Worm (Caenorhabditis elegans) whole organism, L3 larva: Measurements from ENCODE around the gene Y62H9A.10.

ENCODE experiments used
- R02D3.7 ChIP-seq: fragments of 150-350 bp; optimal IDR thresholded peaks from 2 replicates; lab custom pipeline; 2014; ENCODE audit warnings: missing biosample characterization, missing genetic modification characterization
- ZK546.5 ChIP-seq: sonication (generic microtip); optimal IDR thresholded peaks from 2 replicates; lab custom pipeline; 2017; ENCODE audit warnings: missing biosample characterization, missing genetic modification characterization
- ama-1 ChIP-seq: fragments of 150-350 bp; optimal IDR thresholded peaks from 2 replicates; lab custom pipeline; 2018
- ceh-16 ChIP-seq: sonication (generic microtip); optimal IDR thresholded peaks from 2 replicates; lab custom pipeline; 2017; ENCODE audit warnings: missing biosample characterization, missing genetic modification characterization
- ceh-28 ChIP-seq: fragments of 150-350 bp; optimal IDR thresholded peaks from 2 replicates; lab custom pipeline; 2014; ENCODE audit warnings: missing biosample characterization, missing genetic modification reagents, missing genetic modification characterization
- ceh-82 ChIP-seq: fragments of 150-350 bp; optimal IDR thresholded peaks from 2 replicates; lab custom pipeline; 2014; ENCODE audit warnings: missing biosample characterization, missing genetic modification characterization
- ceh-9 ChIP-seq: sonication (generic microtip); optimal IDR thresholded peaks from 2 replicates; lab custom pipeline; 2018; ENCODE audit warnings: missing biosample characterization, missing genetic modification characterization
- egl-27 ChIP-seq: sonication (generic microtip); optimal IDR thresholded peaks from 4 replicates; lab custom pipeline; 2017; ENCODE audit warnings: missing biosample characterization, missing genetic modification reagents, missing genetic modification characterization
- egl-5 ChIP-seq: fragments of 150-350 bp; optimal IDR thresholded peaks from 2 replicates; lab custom pipeline; 2017; ENCODE audit warnings: missing biosample characterization, missing genetic modification reagents, missing genetic modification characterization, inconsistent platforms
- elt-1 ChIP-seq: fragments of 150-350 bp; optimal IDR thresholded peaks from 2 replicates; lab custom pipeline; 2014; ENCODE audit warnings: missing biosample characterization, missing genetic modification characterization
- elt-2 ChIP-seq: sonication (generic microtip); optimal IDR thresholded peaks from 2 replicates; lab custom pipeline; 2016; ENCODE audit warnings: missing genetic modification reagents, mild to moderate bottlenecking, missing genetic modification characterization, missing compliant biosample characterization
- elt-3 ChIP-seq, 3 experiments: fragments of 150-350 bp in 1 of 3; sonication (generic microtip) in 2 of 3; optimal IDR thresholded peaks; 2 replicates in 2 of 3; 4 replicates in 1 of 3; lab custom pipeline; 2014 to 2017; ENCODE audit warnings: missing biosample characterization in 3 of 3, missing genetic modification characterization in 3 of 3
- eor-1 ChIP-seq, 2 experiments: fragments of 150-350 bp; optimal IDR thresholded peaks; 2 replicates each; lab custom pipeline; 2014 to 2018; ENCODE audit warnings: missing biosample characterization in 2 of 2, missing genetic modification characterization in 2 of 2
- fkh-2 ChIP-seq: fragments of 150-350 bp; optimal IDR thresholded peaks from 2 replicates; lab custom pipeline; 2014; ENCODE audit warnings: missing biosample characterization, missing genetic modification reagents, missing genetic modification characterization
- hmg-11 ChIP-seq: sonication (generic microtip); optimal IDR thresholded peaks from 2 replicates; lab custom pipeline; 2016; ENCODE audit warnings: missing genetic modification characterization, missing compliant biosample characterization
- jun-1 ChIP-seq: fragments of 150-350 bp; optimal IDR thresholded peaks from 2 replicates; lab custom pipeline; 2014; ENCODE audit warnings: missing biosample characterization, missing genetic modification reagents, missing genetic modification characterization
- lin-15B ChIP-seq: fragments of 150-350 bp; optimal IDR thresholded peaks from 2 replicates; lab custom pipeline; 2014; ENCODE audit warnings: missing biosample characterization, missing genetic modification characterization
- lin-39 ChIP-seq: fragments of 150-350 bp; optimal IDR thresholded peaks from 2 replicates; lab custom pipeline; 2018; ENCODE audit warnings: missing biosample characterization, missing genetic modification reagents, missing genetic modification characterization
- lsy-12 ChIP-seq: sonication (generic microtip); optimal IDR thresholded peaks from 2 replicates; lab custom pipeline; 2016; ENCODE audit warnings: mild to moderate bottlenecking, missing genetic modification characterization, missing compliant biosample characterization
- mml-1 ChIP-seq: fragments of 150-350 bp; sonication (generic microtip); optimal IDR thresholded peaks from 3 replicates; lab custom pipeline; 2014; ENCODE audit warnings: missing biosample characterization, missing genetic modification characterization
- nhr-12 ChIP-seq: fragments of 150-350 bp; optimal IDR thresholded peaks from 2 replicates; lab custom pipeline; 2014; ENCODE audit warnings: missing biosample characterization, missing genetic modification characterization
- nhr-28 ChIP-seq: fragments of 150-350 bp; optimal IDR thresholded peaks from 2 replicates; lab custom pipeline; 2014; ENCODE audit warnings: missing biosample characterization, missing genetic modification characterization
- nhr-43 ChIP-seq: sonication (generic microtip); optimal IDR thresholded peaks from 2 replicates; lab custom pipeline; 2016; ENCODE audit warnings: mild to moderate bottlenecking, missing genetic modification characterization, missing compliant biosample characterization; ENCODE audit not compliant: poor library complexity, severe bottlenecking
- nhr-67 ChIP-seq: fragments of 150-350 bp; optimal IDR thresholded peaks from 2 replicates; lab custom pipeline; 2014; ENCODE audit warnings: missing biosample characterization, missing genetic modification characterization
- nhr-76 ChIP-seq: fragments of 150-350 bp; sonication (generic microtip); optimal IDR thresholded peaks from 5 replicates; lab custom pipeline; 2014; ENCODE audit warnings: missing biosample characterization, missing genetic modification characterization
- nhr-77 ChIP-seq: fragments of 150-350 bp; optimal IDR thresholded peaks from 2 replicates; lab custom pipeline; 2014; ENCODE audit warnings: missing biosample characterization, missing genetic modification characterization
- pha-4 ChIP-seq: fragments of 150-350 bp; optimal IDR thresholded peaks from 2 replicates; lab custom pipeline; 2014; ENCODE audit warnings: missing biosample characterization, missing genetic modification reagents, missing genetic modification characterization
- pqm-1 ChIP-seq: fragments of 150-350 bp; optimal IDR thresholded peaks from 2 replicates; lab custom pipeline; 2017; ENCODE audit warnings: missing biosample characterization, missing genetic modification characterization, inconsistent platforms
- sea-2 ChIP-seq: fragments of 150-350 bp; sonication (generic microtip); optimal IDR thresholded peaks from 4 replicates; lab custom pipeline; 2014; ENCODE audit warnings: missing biosample characterization, missing genetic modification reagents, missing genetic modification characterization
- skn-1 ChIP-seq: fragments of 150-350 bp; optimal IDR thresholded peaks from 2 replicates; lab custom pipeline; 2014; ENCODE audit warnings: missing biosample characterization, missing genetic modification characterization
- snpc-4 ChIP-seq: fragments of 150-350 bp; optimal IDR thresholded peaks from 2 replicates; lab custom pipeline; 2014; ENCODE audit warnings: missing biosample characterization, missing genetic modification characterization
- tbx-2 ChIP-seq: sonication (generic microtip); optimal IDR thresholded peaks from 2 replicates; lab custom pipeline; 2016; ENCODE audit warnings: mild to moderate bottlenecking, missing genetic modification characterization, missing compliant biosample characterization
- unc-39 ChIP-seq: sonication (generic microtip); optimal IDR thresholded peaks from 4 replicates; lab custom pipeline; 2017; ENCODE audit warnings: missing biosample characterization, missing genetic modification characterization
- unc-62 ChIP-seq: fragments of 150-350 bp; sonication (generic microtip); optimal IDR thresholded peaks from 4 replicates; lab custom pipeline; 2014; ENCODE audit warnings: missing biosample characterization, missing genetic modification reagents, missing genetic modification characterization
- zag-1 ChIP-seq: fragments of 150-350 bp; optimal IDR thresholded peaks from 2 replicates; lab custom pipeline; 2014; ENCODE audit warnings: missing biosample characterization, missing genetic modification characterization
- ztf-11 ChIP-seq: fragments of 150-350 bp; optimal IDR thresholded peaks from 2 replicates; lab custom pipeline; 2014; ENCODE audit warnings: missing biosample characterization, missing genetic modification characterization
- ztf-4 ChIP-seq: fragments of 150-350 bp; optimal IDR thresholded peaks from 2 replicates; lab custom pipeline; 2014; ENCODE audit warnings: missing biosample characterization, missing genetic modification characterization

Y62H9A.10 gene

DNA sequence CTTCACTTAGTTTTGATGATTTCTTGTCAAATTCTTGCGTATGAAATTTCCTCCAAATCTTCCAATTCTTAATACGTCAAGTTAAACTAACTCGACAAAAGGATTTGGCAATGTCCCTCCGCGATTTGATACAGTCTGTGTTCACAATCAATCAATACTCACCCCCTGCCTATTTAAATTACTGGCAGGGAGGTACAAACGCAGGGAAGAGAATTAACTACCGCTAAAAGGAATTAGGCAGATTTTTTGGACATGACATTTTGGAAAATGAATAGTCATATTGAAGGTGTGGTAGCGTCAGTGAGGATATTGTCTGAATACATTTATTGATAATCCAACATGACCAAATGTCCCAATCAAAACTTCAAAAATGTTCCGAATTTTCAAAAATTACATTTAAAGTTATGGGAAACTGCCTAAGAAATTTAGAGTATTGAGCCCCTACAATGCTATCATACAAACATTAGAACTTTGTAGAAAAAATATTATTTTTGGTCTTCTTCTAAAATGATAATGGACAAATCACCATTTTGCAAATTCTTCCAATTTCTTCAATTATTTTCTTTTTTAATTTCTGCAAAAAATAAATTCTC is 34.9 kb upstream of the Y62H9A.10 start (continued):
- TF ChIP-seq sea-2 = no peak
- peak; percentile 81 to 99 (median 96) for TF ChIP-seq elt-3 (tag; optimal IDR thresholded peaks at IDR 0.05; lab: Kevin White, UChicago)
- peak; percentile 98 for TF ChIP-seq ceh-82 (tag; lab: Kevin White, UChicago)
- TF ChIP-seq elt-2 (tag; lab: Kevin White, UChicago) = peak; percentile 86
- peak; percentile 100 for TF ChIP-seq ceh-28 (tag; lab: Kevin White, UChicago)
- peak; percentile 91 for TF ChIP-seq pqm-1
- TF ChIP-seq unc-39 (tag; lab: Kevin White, UChicago) = peak; percentile 76
- peak; percentile 86 for TF ChIP-seq ztf-4 (tag; lab: Kevin White, UChicago)
- peak; percentile 70 for TF ChIP-seq ZK546.5 (tag; lab: Kevin White, UChicago)
- TF ChIP-seq mml-1 (tag; lab: Kevin White, UChicago) = no peak
- TF ChIP-seq, all 47 proteins: peak for 42

DNA sequence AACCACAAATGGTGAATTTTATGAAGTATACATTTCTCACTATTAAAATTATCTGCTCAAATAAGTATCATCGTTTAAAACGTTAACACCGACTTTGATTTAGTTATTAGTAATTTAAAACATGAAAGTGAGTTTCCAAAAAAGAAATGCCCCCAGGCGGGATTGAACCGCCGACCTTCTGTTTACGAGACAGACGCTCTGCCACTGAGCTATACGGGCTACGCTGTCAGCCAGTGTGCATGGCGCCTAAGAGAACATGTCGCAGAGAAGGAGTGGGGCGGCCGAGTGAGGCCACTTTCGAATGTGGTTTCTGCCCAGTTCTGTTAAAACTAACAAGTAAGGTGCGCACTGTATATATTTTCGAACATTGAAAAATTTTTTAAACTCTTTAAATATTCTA is 32.4 kb upstream of the Y62H9A.10 start:
- TF ChIP-seq nhr-43 (tag; lab: Kevin White, UChicago) (peak; percentile 58), hmg-11 (peak; percentile 91), elt-2 (tag; lab: Kevin White, UChicago) (peak; percentile 37), lsy-12 (tag; lab: Kevin White, UChicago) (no peak), skn-1 (tag; lab: Kevin White, UChicago) (peak; percentile 20), ceh-9 (tag; lab: Kevin White, UChicago) (no peak), elt-1 (tag; lab: Kevin White, UChicago) (no peak), pqm-1 (no peak), pha-4 (tag; lab: Kevin White, UChicago) (peak; percentile 56), ztf-11 (tag; lab: Kevin White, UChicago) (no peak), nhr-77 (tag; lab: Kevin White, UChicago) (peak; percentile 33), nhr-12 (tag; lab: Kevin White, UChicago) (no peak), ceh-82 (tag; lab: Kevin White, UChicago) (no peak), ama-1 (lab: Kevin White, UChicago) (no peak), lin-39 (peak; percentile 1), snpc-4 (tag; lab: Kevin White, UChicago) (peak; percentile 6), ceh-28 (tag; lab: Kevin White, UChicago) (peak; percentile 38), tbx-2 (peak; percentile 68), jun-1 (tag; lab: Kevin White, UChicago) (peak; percentile 15)

DNA sequence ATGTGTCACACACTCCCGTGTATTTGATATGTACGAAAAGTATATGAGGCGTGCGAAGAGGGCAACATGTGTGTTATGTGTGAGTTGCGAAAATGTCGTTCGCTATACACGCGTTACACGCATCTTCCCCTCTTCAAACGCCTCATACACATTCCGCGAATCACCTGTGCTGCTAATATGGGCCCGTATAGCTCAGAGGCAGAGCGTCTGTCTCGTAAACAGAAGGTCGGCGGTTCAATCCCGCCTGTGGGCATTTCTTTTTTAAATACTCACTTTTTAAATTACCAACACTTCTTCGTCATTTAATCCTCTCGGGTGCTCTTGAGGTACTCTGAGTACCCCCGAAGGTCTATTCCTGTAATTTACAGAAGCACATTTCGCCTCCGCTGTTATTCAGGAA is 31.0 kb upstream of the Y62H9A.10 start:
- TF ChIP-seq unc-62 (GFP tag; lab: Kevin White, UChicago) (no peak), ceh-82 (tag; lab: Kevin White, UChicago) (no peak), nhr-67 (tag; lab: Kevin White, UChicago) (no peak), ceh-9 (tag; lab: Kevin White, UChicago) (no peak), egl-5 (tag; lab: Kevin White, UChicago) (no peak), ceh-16 (tag; lab: Kevin White, UChicago) (no peak), snpc-4 (tag; lab: Kevin White, UChicago) (no peak), jun-1 (tag; lab: Kevin White, UChicago) (no peak), fkh-2 (tag; lab: Kevin White, UChicago) (no peak), tbx-2 (no peak), nhr-28 (no peak), unc-39 (tag; lab: Kevin White, UChicago) (no peak), eor-1 (tag; optimal IDR thresholded peaks at IDR 0.05; lab: Kevin White, UChicago) (no peak), egl-27 (tag; lab: Kevin White, UChicago) (no peak), elt-1 (tag; lab: Kevin White, UChicago) (no peak)

DNA sequence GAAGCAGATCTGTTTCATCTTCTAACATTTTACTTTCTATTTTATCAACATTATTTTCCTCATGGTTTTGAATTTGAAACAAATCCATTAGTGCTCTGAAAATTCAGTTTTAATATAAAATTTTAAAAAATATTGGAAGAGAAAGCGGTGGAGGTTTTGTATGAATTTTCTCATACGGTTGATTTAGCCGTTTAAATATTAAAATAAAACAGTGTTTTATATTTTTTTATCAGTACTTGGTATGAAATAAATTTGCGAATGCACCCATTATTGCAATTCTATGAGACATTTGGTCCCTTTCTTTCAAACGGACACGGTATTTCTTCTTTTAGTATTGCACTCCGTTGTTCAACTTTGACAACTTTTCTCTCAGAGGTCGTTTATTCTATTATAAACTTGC is 29.0 kb upstream of the Y62H9A.10 start, which contains the start of gene dot-1.4:
TSS of gene dot-1.4 (minus strand) at position 101 of the 400 bp plus-strand sequence.
- TF ChIP-seq mml-1 (tag; lab: Kevin White, UChicago) = no peak
- TF ChIP-seq, all 47 proteins: peak for 0

DNA sequence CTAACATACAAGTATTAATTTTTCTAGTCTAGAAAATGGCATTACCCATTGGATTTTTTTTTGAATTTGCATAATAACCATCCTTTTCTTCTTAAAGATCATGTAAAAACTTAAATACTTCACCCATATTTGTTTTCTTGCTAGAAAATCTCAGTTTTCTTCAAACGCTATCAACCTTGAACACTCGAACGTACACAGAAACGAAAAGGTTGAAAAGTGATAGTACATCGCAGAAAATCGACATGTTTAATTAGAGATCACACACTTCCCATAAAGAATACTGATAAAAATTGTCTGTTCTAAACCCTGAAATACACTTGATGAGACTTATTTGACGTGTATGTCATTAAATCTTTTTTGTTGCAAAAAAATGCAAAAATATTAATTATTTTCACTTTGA is 25.0 kb upstream of the Y62H9A.10 start, which contains the start of gene F55G7.4:
TSS of gene F55G7.4 (plus strand) at position 301 of the 400 bp plus-strand sequence.
- TF ChIP-seq snpc-4 (tag; lab: Kevin White, UChicago) = no peak
- TF ChIP-seq unc-39 (tag; lab: Kevin White, UChicago) = no peak
- TF ChIP-seq lin-15B (tag; lab: Kevin White, UChicago) = no peak
- no peak for TF ChIP-seq lsy-12 (tag; lab: Kevin White, UChicago)
- TF ChIP-seq R02D3.7 = no peak
- TF ChIP-seq ceh-82 (tag; lab: Kevin White, UChicago) = no peak
- no peak for TF ChIP-seq zag-1
- no peak for TF ChIP-seq nhr-67 (tag; lab: Kevin White, UChicago)
- no peak for TF ChIP-seq pha-4 (tag; lab: Kevin White, UChicago)
- no peak for TF ChIP-seq ceh-9 (tag; lab: Kevin White, UChicago)
- TF ChIP-seq skn-1 (tag; lab: Kevin White, UChicago) = no peak
- TF ChIP-seq sea-2 = no peak
- no peak for TF ChIP-seq nhr-76 (tag; lab: Kevin White, UChicago)
- TF ChIP-seq hmg-11 = no peak
